Worm (Caenorhabditis elegans): Measurements from ENCODE around the gene ctsa-4.1.

DNA sequence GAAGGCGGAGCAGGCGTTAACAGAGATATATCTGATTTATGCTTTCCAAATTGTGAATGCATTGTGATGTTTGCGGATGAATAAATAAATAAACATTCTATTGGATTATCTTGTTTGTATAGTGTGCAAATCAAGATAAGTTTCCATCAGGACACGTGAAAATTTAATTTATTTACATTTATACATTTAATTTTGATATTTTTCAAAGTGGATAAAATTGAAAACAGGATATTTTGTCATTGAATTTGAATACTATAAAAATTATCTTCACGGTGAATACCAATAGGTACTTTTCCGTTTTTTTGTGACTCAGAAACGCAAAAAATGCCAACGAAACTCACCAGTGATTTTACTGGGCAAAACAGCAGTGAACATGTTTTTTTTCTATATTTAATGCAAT is 24.4 kb downstream of the ctsa-4.1 start, which contains the start of gene F58F12.3:
- TF ChIP-seq nfya-1 (tag; optimal IDR thresholded peaks at IDR 0.05; ENCODE audit: insufficient read depth) (no peak), aly-2 (tag; optimal IDR thresholded peaks at IDR 0.05) (no peak), zag-1 (tag; optimal IDR thresholded peaks at IDR 0.05) (no peak), egl-27 (tag; optimal IDR thresholded peaks at IDR 0.05) (no peak), ztf-11 (tag; optimal IDR thresholded peaks at IDR 0.05) (no peak), ZK546.5 (tag; optimal IDR thresholded peaks at IDR 0.05) (no peak), snpc-4 (tag; optimal IDR thresholded peaks at IDR 0.05) (no peak), lin-39 (tag; optimal IDR thresholded peaks at IDR 0.05) (no peak), nhr-28 (tag; optimal IDR thresholded peaks at IDR 0.05) (no peak), nhr-77 (tag; optimal IDR thresholded peaks at IDR 0.05) (no peak)

Measured in whole organism, L3 larva.